Worm (Caenorhabditis elegans) whole organism, L2 larva: Measurements from ENCODE around the gene F40F12.3.

ENCODE experiments used
- aly-2 ChIP-seq: fragments of 150-350 bp; optimal IDR thresholded peaks from 2 replicates; lab custom pipeline; 2014; ENCODE audit warnings: missing biosample characterization, missing genetic modification characterization
- ama-1 ChIP-seq: fragments of 150-350 bp; optimal IDR thresholded peaks from 2 replicates; lab custom pipeline; 2018; ENCODE audit warnings: inconsistent platforms
- fos-1 ChIP-seq: fragments of 150-350 bp; optimal IDR thresholded peaks from 2 replicates; lab custom pipeline; 2014; ENCODE audit warnings: missing biosample characterization, missing genetic modification characterization
- mdl-1 ChIP-seq, 2 experiments: fragments of 150-350 bp in 1 of 2; sonication (generic microtip) in 1 of 2; optimal IDR thresholded peaks; 2 replicates each; lab custom pipeline; 2017; ENCODE audit warnings: missing biosample characterization in 2 of 2, missing genetic modification characterization in 2 of 2
- skn-1 ChIP-seq: sonication (generic microtip); optimal IDR thresholded peaks from 2 replicates; lab custom pipeline; 2017; ENCODE audit warnings: missing biosample characterization, missing genetic modification characterization
- ztf-11 ChIP-seq: sonication (generic microtip); optimal IDR thresholded peaks from 2 replicates; lab custom pipeline; 2017; ENCODE audit warnings: missing biosample characterization, missing genetic modification characterization

DNA sequence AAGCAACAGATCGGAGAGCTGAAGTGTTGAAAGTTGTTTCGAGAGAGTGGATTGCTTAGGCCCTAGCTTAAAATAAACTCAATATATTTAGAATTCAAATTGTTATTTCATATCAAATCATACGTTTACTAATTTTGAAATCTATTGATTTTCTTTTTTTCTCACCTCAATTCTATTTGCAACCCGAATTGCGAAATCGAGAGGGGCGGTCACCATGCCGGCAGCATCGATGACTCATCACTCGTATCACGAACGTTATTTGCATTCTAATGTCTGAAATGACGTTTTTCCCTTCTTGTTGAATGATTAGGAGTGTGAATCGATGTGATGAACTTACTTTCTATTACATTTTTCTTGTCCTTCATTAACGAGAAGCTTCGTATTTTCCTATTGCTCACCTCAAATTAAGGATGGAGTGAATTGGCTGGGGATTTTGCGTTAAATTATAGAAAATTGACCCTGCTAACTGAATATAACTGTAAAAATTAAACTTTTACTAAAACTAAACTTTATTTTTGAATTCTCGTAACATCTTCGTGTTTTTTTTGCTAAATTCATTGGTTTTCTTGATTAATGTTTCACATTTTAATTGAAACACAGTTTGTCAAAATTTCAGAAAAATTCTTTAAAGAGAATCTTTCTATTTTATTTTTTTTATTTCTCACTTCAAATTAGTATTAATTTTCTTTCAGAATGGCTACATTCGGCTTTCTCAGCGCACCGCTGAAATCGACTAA lies 36.2 kb upstream of the F40F12.3 start, which contains the start of gene alx-1:
- TF ChIP-seq skn-1 (tag; lab: Kevin White, UChicago) (no peak), fos-1 (tag; lab: Kevin White, UChicago) (peak; percentile 99), mdl-1 (tag; optimal IDR thresholded peaks at IDR 0.05; lab: Kevin White, UChicago) (no peak), ztf-11 (tag; lab: Kevin White, UChicago) (no peak), aly-2 (tag; lab: Kevin White, UChicago) (no peak), ama-1 (lab: Kevin White, UChicago) (no peak)
